Fruit fly (Drosophila melanogaster): Measurements from ENCODE around the gene dpr16.
A peak's percentile ranks its signal among the peaks of the same experiment; 100 is the strongest.

dpr16 gene

dm6 chr3R:5219466-5219865 is 68.8 kb downstream of the dpr16 start, which contains the start of the genes Prosbeta2R2 and CG1116 (continued):
- no peak for TF ChIP-seq C15 (GFP tag; IDR thresholded peaks at IDR 0.05)
- no peak for TF ChIP-seq CG17568 (GFP tag; optimal IDR thresholded peaks at IDR 0.05)
- TF ChIP-seq CG30431 (GFP tag; optimal IDR thresholded peaks at IDR 0.05): no peak
- TF ChIP-seq pb (GFP tag; optimal IDR thresholded peaks at IDR 0.05): no peak
- peak; percentile 36; the same call in 1 of the 2 replicates for TF ChIP-seq Bgb (GFP tag; IDR thresholded peaks at IDR 0.05; ENCODE audit: partially characterized antibody)
- no peak for TF ChIP-seq nmo (GFP tag; optimal IDR thresholded peaks at IDR 0.05)
- TF ChIP-seq CG4424 (GFP tag; optimal IDR thresholded peaks at IDR 0.05): no peak
- no peak for TF ChIP-seq CG12299 (tag; optimal IDR thresholded peaks at IDR 0.05)
- no peak for TF ChIP-seq ara (GFP tag; IDR thresholded peaks at IDR 0.05)
- no peak for TF ChIP-seq Sox100B (GFP tag; optimal IDR thresholded peaks at IDR 0.05)
- no peak for TF ChIP-seq D19B (GFP tag; optimal IDR thresholded peaks at IDR 0.05)
- no peak for TF ChIP-seq tx (GFP tag; optimal IDR thresholded peaks at IDR 0.05)
- peak; percentile 81 for TF ChIP-seq Dref (GFP tag; IDR thresholded peaks at IDR 0.05)
- no peak for TF ChIP-seq h (optimal IDR thresholded peaks at IDR 0.05)
- TF ChIP-seq CG17328 (GFP tag; IDR thresholded peaks at IDR 0.05): no peak
- no peak for TF ChIP-seq GATAe (GFP tag; conservative IDR thresholded peaks at IDR 0.05)
- no peak for TF ChIP-seq seq (GFP tag; IDR thresholded peaks at IDR 0.05)
- TF ChIP-seq sd (tag; optimal IDR thresholded peaks at IDR 0.05): no peak
- no peak for TF ChIP-seq Max (GFP tag; optimal IDR thresholded peaks at IDR 0.05)
- no peak for TF ChIP-seq abd-A (tag; optimal IDR thresholded peaks at IDR 0.05)
- TF ChIP-seq MESR4 (GFP tag; optimal IDR thresholded peaks at IDR 0.05): peak; percentile 78
- TF ChIP-seq zf30C (GFP tag; optimal IDR thresholded peaks at IDR 0.05): no peak
- no peak for TF ChIP-seq gro (GFP tag; optimal IDR thresholded peaks at IDR 0.05)
- TF ChIP-seq CG8281 (tag; optimal IDR thresholded peaks at IDR 0.05): no peak
- no peak for TF ChIP-seq slou (GFP tag; optimal IDR thresholded peaks at IDR 0.05)
- TF ChIP-seq da (GFP tag; optimal IDR thresholded peaks at IDR 0.05): no peak
- TF ChIP-seq sens-2 (GFP tag; IDR thresholded peaks at IDR 0.05): no peak
- no peak for TF ChIP-seq tna (GFP tag; IDR thresholded peaks at IDR 0.05; ENCODE audit: partially characterized antibody)
- no peak for TF ChIP-seq Adf1 (GFP tag; IDR thresholded peaks at IDR 0.05)
- TF ChIP-seq dysf (GFP tag; IDR thresholded peaks at IDR 0.05): no peak
- TF ChIP-seq CG2875 (GFP tag; optimal IDR thresholded peaks at IDR 0.05): no peak
- TF ChIP-seq CG14667 (GFP tag; IDR thresholded peaks at IDR 0.05): no peak
- TF ChIP-seq Gug (GFP tag; IDR thresholded peaks at IDR 0.05): no peak
- TF ChIP-seq cwo (GFP tag; optimal IDR thresholded peaks at IDR 0.05): no peak
- TF ChIP-seq Kr (GFP tag; optimal IDR thresholded peaks at IDR 0.05): no peak
- no peak for TF ChIP-seq exex (tag; optimal IDR thresholded peaks at IDR 0.05)
- no peak for TF ChIP-seq fu2 (GFP tag; optimal IDR thresholded peaks at IDR 0.05)
- peak; percentile 57 for TF ChIP-seq unc-4 (GFP tag; IDR thresholded peaks at IDR 0.05; ENCODE audit: partially characterized antibody)
- no peak for TF ChIP-seq fd64A (GFP tag; optimal IDR thresholded peaks at IDR 0.05)
- no peak for TF ChIP-seq Six4 (GFP tag; optimal IDR thresholded peaks at IDR 0.05)
- TF ChIP-seq mam (GFP tag; optimal IDR thresholded peaks at IDR 0.05): no peak
- TF ChIP-seq MTF-1 (GFP tag; optimal IDR thresholded peaks at IDR 0.05; ENCODE audit: borderline replicate concordance): no peak
- no peak for TF ChIP-seq lab (GFP tag; optimal IDR thresholded peaks at IDR 0.05)
- no peak for TF ChIP-seq vfl (GFP tag; optimal IDR thresholded peaks at IDR 0.05)
- no peak for TF ChIP-seq Ada2b (GFP tag; IDR thresholded peaks at IDR 0.05)
- no peak for TF ChIP-seq ap (GFP tag; IDR thresholded peaks at IDR 0.05)
- TF ChIP-seq CG3407 (GFP tag; optimal IDR thresholded peaks at IDR 0.05): no peak
- no peak for TF ChIP-seq Rfx (GFP tag; IDR thresholded peaks at IDR 0.05)
- no peak for TF ChIP-seq gsb (GFP tag; IDR thresholded peaks at IDR 0.05)
- TF ChIP-seq CG18011 (GFP tag; optimal IDR thresholded peaks at IDR 0.05): no peak
- TF ChIP-seq jing (GFP tag; optimal IDR thresholded peaks at IDR 0.05): no peak
- no peak for TF ChIP-seq jumu (GFP tag; optimal IDR thresholded peaks at IDR 0.05)
- TF ChIP-seq CG2712 (tag; optimal IDR thresholded peaks at IDR 0.05): no peak

All from whole organism, embryonic.